Worm (Caenorhabditis elegans) whole organism, mixed stage, embryonic: ENCODE measurements around the gene C44B11.4.
A peak's percentile ranks its signal among the peaks of the same experiment; 100 is the strongest.

Experiments
- elt-3 ChIP-seq: fragments of 150-350 bp; optimal IDR thresholded peaks from 2 replicates; lab custom pipeline; 2014; ENCODE audit warnings: missing biosample characterization, missing genetic modification characterization
- lin-32 ChIP-seq: fragments of 200-800 bp; sonication (Bioruptor generic); optimal IDR thresholded peaks from 2 replicates; lab custom pipeline; 2018; ENCODE audit warnings: mild to moderate bottlenecking, missing genetic modification characterization, missing compliant biosample characterization
- mep-1 ChIP-seq: fragments of 150-350 bp; optimal IDR thresholded peaks from 2 replicates; lab custom pipeline; 2017; ENCODE audit warnings: missing biosample characterization, missing genetic modification reagents, missing genetic modification characterization, inconsistent platforms
- nhr-76 ChIP-seq: sonication (generic microtip); optimal IDR thresholded peaks from 2 replicates; lab custom pipeline; 2017; ENCODE audit warnings: missing biosample characterization, missing genetic modification characterization
- pha-4 ChIP-seq: fragments of 150-350 bp; optimal IDR thresholded peaks from 2 replicates; lab custom pipeline; 2018; ENCODE audit warnings: missing biosample characterization, missing genetic modification reagents, missing genetic modification characterization

DNA sequence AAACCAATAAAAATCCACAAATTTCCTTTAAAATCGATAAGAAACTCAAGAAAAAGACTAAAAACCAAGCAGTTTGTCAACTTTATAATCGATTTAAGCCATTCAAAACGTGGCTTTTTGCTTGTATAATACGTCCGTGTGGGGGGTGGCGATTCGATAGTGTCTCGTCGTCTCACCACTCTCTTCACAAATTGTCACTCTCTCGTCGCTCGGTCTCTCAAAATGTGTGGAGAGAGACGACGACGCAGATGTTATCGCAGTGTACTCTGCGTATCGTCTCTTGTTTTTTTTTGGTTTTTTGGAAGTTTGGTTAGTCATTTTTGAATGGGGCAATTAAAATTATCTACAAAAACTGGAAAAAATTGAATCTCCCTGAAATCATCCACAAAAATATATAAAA is 15.9 kb downstream of the C44B11.4 start:
- TF ChIP-seq nhr-76 (tag; lab: Kevin White, UChicago), result no peak
- TF ChIP-seq lin-32 (GFP tag; lab: Kevin White, UChicago), result no peak
- no peak for TF ChIP-seq elt-3 (tag; lab: Kevin White, UChicago)
- no peak for TF ChIP-seq pha-4
- TF ChIP-seq mep-1 (tag; lab: Kevin White, UChicago), result peak; percentile 33
